Worm (Caenorhabditis elegans) whole organism, L1 larva: ENCODE data around the gene Y7A5A.13.

Experiments used
- C04F5.9 ChIP-seq: sonication (generic microtip); optimal IDR thresholded peaks from 2 replicates; lab custom pipeline; 2016; ENCODE audit warnings: missing genetic modification characterization, missing compliant biosample characterization
- C16A3.4 ChIP-seq: fragments of 150-350 bp; optimal IDR thresholded peaks from 2 replicates; lab custom pipeline; 2014; ENCODE audit warnings: missing biosample characterization, missing genetic modification characterization
- Y116A8C.19 ChIP-seq: sonication (generic microtip); optimal IDR thresholded peaks from 2 replicates; lab custom pipeline; 2016; ENCODE audit warnings: missing compliant biosample characterization, missing genetic modification characterization, borderline replicate concordance
- aha-1 ChIP-seq: fragments of 150-350 bp; optimal IDR thresholded peaks from 2 replicates; lab custom pipeline; 2014; ENCODE audit warnings: missing biosample characterization, missing genetic modification characterization
- ceh-82 ChIP-seq, 3 experiments: fragments of 150-350 bp in 1 of 3; sonication (generic microtip) in 2 of 3; optimal IDR thresholded peaks; 2 replicates each; lab custom pipeline; 2014 to 2017; ENCODE audit warnings: missing biosample characterization in 3 of 3, missing genetic modification characterization in 3 of 3
- dpl-1 ChIP-seq, 3 experiments: fragments of 150-350 bp in 2 of 3; sonication (generic microtip) in 1 of 3; optimal IDR thresholded peaks; 2 replicates each; lab custom pipeline; 2014 to 2017; ENCODE audit warnings: missing biosample characterization in 3 of 3, missing genetic modification characterization in 3 of 3, missing genetic modification reagents in 3 of 3
- dsc-1 ChIP-seq: sonication (generic microtip); optimal IDR thresholded peaks from 2 replicates; lab custom pipeline; 2016; ENCODE audit warnings: mild to moderate bottlenecking, missing genetic modification characterization, missing compliant biosample characterization
- efl-1 ChIP-seq, 4 experiments: fragments of 150-350 bp; optimal IDR thresholded peaks in 3 of 4; peaks in 1 of 4; 1 replicate in 1 of 4; 2 replicates in 3 of 4; lab custom pipeline; 2014; ENCODE audit warnings: missing biosample characterization in 2 of 4, missing genetic modification characterization in 2 of 4, missing genetic modification reagents in 2 of 4
- egl-13 ChIP-seq: sonication (generic microtip); optimal IDR thresholded peaks from 2 replicates; lab custom pipeline; 2016; ENCODE audit warnings: missing genotype, missing genetic modification reagents, missing genetic modification characterization, missing compliant biosample characterization
- egl-27 ChIP-seq, 2 experiments: fragments of 150-350 bp in 1 of 2; sonication (generic microtip); optimal IDR thresholded peaks; 3 replicates each; lab custom pipeline; 2017 to 2018; ENCODE audit warnings: missing biosample characterization in 2 of 2, missing genetic modification characterization in 2 of 2, missing genetic modification reagents in 2 of 2
- elt-2 ChIP-seq: sonication (generic microtip); optimal IDR thresholded peaks from 2 replicates; lab custom pipeline; 2016; ENCODE audit warnings: missing genetic modification characterization, mild to moderate bottlenecking, inconsistent platforms, missing compliant biosample characterization, missing genetic modification reagents
- elt-3 ChIP-seq, 6 experiments: fragments of 150-350 bp in 1 of 6; sonication (generic microtip); optimal IDR thresholded peaks; 2 replicates each; lab custom pipeline; 2017 to 2018; ENCODE audit warnings: missing biosample characterization in 6 of 6, missing genetic modification characterization in 6 of 6, inconsistent platforms in 1 of 6
- fkh-10 ChIP-seq: sonication (generic microtip); optimal IDR thresholded peaks from 2 replicates; lab custom pipeline; 2017; ENCODE audit warnings: missing biosample characterization, missing genetic modification reagents, missing genetic modification characterization
- fkh-8 ChIP-seq: sonication (generic microtip); optimal IDR thresholded peaks from 2 replicates; lab custom pipeline; 2016; ENCODE audit warnings: mild to moderate bottlenecking, missing genetic modification characterization, missing compliant biosample characterization
- fos-1 ChIP-seq: fragments of 150-350 bp; optimal IDR thresholded peaks from 2 replicates; lab custom pipeline; 2014; ENCODE audit warnings: missing biosample characterization, missing genetic modification characterization
- grh-1 ChIP-seq: fragments of 200-800 bp; sonication (Bioruptor generic); IDR thresholded peaks from 2 replicates; pipeline ENCODE4 v1.3.6; 2022; ENCODE audit warnings: missing genetic modification reagents, missing genetic modification characterization, missing compliant biosample characterization
- hlh-4 ChIP-seq: sonication (generic microtip); optimal IDR thresholded peaks from 2 replicates; lab custom pipeline; 2016; ENCODE audit warnings: mild to moderate bottlenecking, missing genetic modification characterization, missing compliant biosample characterization
- lin-15B ChIP-seq: fragments of 150-350 bp; sonication (generic microtip); optimal IDR thresholded peaks from 3 replicates; lab custom pipeline; 2014; ENCODE audit warnings: missing biosample characterization, missing genetic modification characterization
- lin-35 ChIP-seq, 2 experiments: fragments of 150-350 bp; optimal IDR thresholded peaks; 2 replicates each; lab custom pipeline; 2014; ENCODE audit warnings: missing biosample characterization in 2 of 2, missing genetic modification characterization in 2 of 2, missing genetic modification reagents in 2 of 2
- mab-9 ChIP-seq: fragments of 200-800 bp; sonication (Bioruptor generic); IDR thresholded peaks from 2 replicates; pipeline ENCODE4 v1.3.6; 2022; ENCODE audit warnings: missing genetic modification reagents, missing genetic modification characterization, missing compliant biosample characterization
- mdl-1 ChIP-seq, 2 experiments: fragments of 150-350 bp; optimal IDR thresholded peaks; 2 replicates each; lab custom pipeline; 2014 to 2017; ENCODE audit warnings: missing biosample characterization in 2 of 2, missing genetic modification characterization in 2 of 2, inconsistent platforms in 1 of 2
- mep-1 ChIP-seq: fragments of 150-350 bp; optimal IDR thresholded peaks from 2 replicates; lab custom pipeline; 2014; ENCODE audit warnings: missing biosample characterization, missing genetic modification characterization
- nhr-20 ChIP-seq: sonication (generic microtip); optimal IDR thresholded peaks from 2 replicates; lab custom pipeline; 2016; ENCODE audit warnings: mild to moderate bottlenecking, missing genetic modification characterization, missing compliant biosample characterization
- nhr-71 ChIP-seq: sonication (generic microtip); optimal IDR thresholded peaks from 2 replicates; lab custom pipeline; 2016; ENCODE audit warnings: mild to moderate bottlenecking, missing genetic modification characterization, moderate library complexity, missing compliant biosample characterization
- nhr-77 ChIP-seq: fragments of 150-350 bp; optimal IDR thresholded peaks from 2 replicates; lab custom pipeline; 2014; ENCODE audit warnings: missing biosample characterization, missing genetic modification characterization
- nhr-85 ChIP-seq: sonication (generic microtip); peaks from one replicate; lab custom pipeline; 2016; ENCODE audit warnings: missing genetic modification characterization, inconsistent platforms, missing compliant biosample characterization
- nhr-90 ChIP-seq: sonication (generic microtip); optimal IDR thresholded peaks from 2 replicates; lab custom pipeline; 2016; ENCODE audit warnings: mild to moderate bottlenecking, missing genetic modification characterization, missing compliant biosample characterization; ENCODE audit not compliant: poor library complexity
- pag-3 ChIP-seq: sonication (generic microtip); optimal IDR thresholded peaks from 2 replicates; lab custom pipeline; 2017; ENCODE audit warnings: missing genetic modification characterization, mild to moderate bottlenecking, missing compliant biosample characterization, antibody characterized with exemption, borderline replicate concordance; ENCODE audit not compliant: insufficient read depth
- sptf-1 ChIP-seq: fragments of 150-350 bp; optimal IDR thresholded peaks from 2 replicates; lab custom pipeline; 2014; ENCODE audit warnings: missing biosample characterization, missing genetic modification characterization
- unc-62 ChIP-seq: fragments of 150-350 bp; optimal IDR thresholded peaks from 2 replicates; lab custom pipeline; 2014; ENCODE audit warnings: missing biosample characterization, missing genetic modification reagents, missing genetic modification characterization
- vab-15 ChIP-seq: sonication (generic microtip); optimal IDR thresholded peaks from 2 replicates; lab custom pipeline; 2017; ENCODE audit warnings: missing genotype, mild to moderate bottlenecking, missing genetic modification characterization, missing compliant biosample characterization

Y7A5A.13 gene

ce11 chrX:15782027-15782426, 8.4 kb downstream of the Y7A5A.13 start, which contains the start of gene Y7A5A.24:
Gene Y7A5A.24 (minus strand): TSS chrX:15782127.
- no peak for TF ChIP-seq unc-62 (GFP tag; lab: Kevin White, UChicago)
- TF ChIP-seq efl-1 (optimal IDR thresholded peaks at IDR 0.05; lab: Kevin White, UChicago) = no peak
- TF ChIP-seq efl-1 (GFP tag; optimal IDR thresholded peaks at IDR 0.05 in 1 of 2; lab: Kevin White, UChicago) = peak in 1 of 2 experiments; percentile 7
- TF ChIP-seq, all 84 proteins: peak for 1

ce11 chrX:15784570-15784969, 10.9 kb downstream of the Y7A5A.13 start, which contains the start of gene Y7A5A.3:
Gene Y7A5A.3 (minus strand): TSS chrX:15784670.
- TF ChIP-seq ceh-82 (tag; optimal IDR thresholded peaks at IDR 0.05; lab: Kevin White, UChicago) = no peak
- no peak for TF ChIP-seq elt-2 (tag; lab: Kevin White, UChicago)
- TF ChIP-seq lin-15B (tag; lab: Kevin White, UChicago) = no peak
- no peak for TF ChIP-seq sptf-1 (tag; lab: Kevin White, UChicago)
- TF ChIP-seq mdl-1 (tag; optimal IDR thresholded peaks at IDR 0.05; lab: Kevin White, UChicago) = no peak
- TF ChIP-seq egl-13 (tag; lab: Kevin White, UChicago) = no peak
- no peak for TF ChIP-seq pag-3 (tag; lab: Kevin White, UChicago)
- no peak for TF ChIP-seq fkh-10
- TF ChIP-seq grh-1 (GFP tag; lab: Robert Waterston, UW) = no peak

- TF ChIP-seq hlh-4 (tag; lab: Kevin White, UChicago) = no peak
- TF ChIP-seq elt-3 (tag; optimal IDR thresholded peaks at IDR 0.05; lab: Kevin White, UChicago) = no peak
- TF ChIP-seq unc-62 (GFP tag; lab: Kevin White, UChicago) = no peak
- TF ChIP-seq C04F5.9 (tag; lab: Kevin White, UChicago) = no peak
- TF ChIP-seq Y116A8C.19 (tag; lab: Kevin White, UChicago) = no peak
- no peak for TF ChIP-seq nhr-85 (tag; lab: Kevin White, UChicago)
- TF ChIP-seq nhr-77 (tag; lab: Kevin White, UChicago) = no peak
- TF ChIP-seq nhr-71 (tag; lab: Kevin White, UChicago) = no peak
- TF ChIP-seq ceh-82 (tag; optimal IDR thresholded peaks at IDR 0.05; lab: Kevin White, UChicago) = no peak
- no peak for TF ChIP-seq vab-15 (tag; lab: Kevin White, UChicago)
- TF ChIP-seq efl-1 (optimal IDR thresholded peaks at IDR 0.05; lab: Kevin White, UChicago) = no peak
- no peak for TF ChIP-seq efl-1 (GFP tag; optimal IDR thresholded peaks at IDR 0.05 in 1 of 2; lab: Kevin White, UChicago)
- TF ChIP-seq elt-2 (tag; lab: Kevin White, UChicago) = no peak
- no peak for TF ChIP-seq dsc-1 (tag; lab: Kevin White, UChicago)
- no peak for TF ChIP-seq nhr-20 (tag; lab: Kevin White, UChicago)
- TF ChIP-seq lin-35 (GFP tag; optimal IDR thresholded peaks at IDR 0.05; lab: Kevin White, UChicago) = no peak
- no peak for TF ChIP-seq nhr-90 (tag; lab: Kevin White, UChicago)
- TF ChIP-seq mep-1 (tag; lab: Kevin White, UChicago) = no peak
- TF ChIP-seq fkh-8 (tag; lab: Kevin White, UChicago) = no peak
- no peak for TF ChIP-seq sptf-1 (tag; lab: Kevin White, UChicago)
Measured at ce11 chrX:15786726-15787125, 13.1 kb downstream of the Y7A5A.13 start, which contains the start of gene Y7A5A.5. Gene Y7A5A.5 (minus strand): TSS chrX:15786826.

- TF ChIP-seq dpl-1 (GFP tag; optimal IDR thresholded peaks at IDR 0.05; lab: Kevin White, UChicago) = no peak
- no peak for TF ChIP-seq egl-27 (tag; optimal IDR thresholded peaks at IDR 0.05; lab: Kevin White, UChicago)
- TF ChIP-seq fos-1 (tag; lab: Kevin White, UChicago) = no peak
Measured at ce11 chrX:15794977-15795376, 21.3 kb downstream of the Y7A5A.13 start, which contains the start of gene Y7A5A.10. Gene Y7A5A.10 (minus strand): TSS chrX:15795077.

- TF ChIP-seq nhr-90 (tag; lab: Kevin White, UChicago) = peak; percentile 22
- TF ChIP-seq C16A3.4 (tag; lab: Kevin White, UChicago) = no peak
- TF ChIP-seq mab-9 (GFP tag; lab: Robert Waterston, UW) = no peak
- TF ChIP-seq grh-1 (GFP tag; lab: Robert Waterston, UW) = peak; percentile 18; the same call in 1 of the 2 replicates
- TF ChIP-seq aha-1 (tag; lab: Kevin White, UChicago) = no peak
Measured at ce11 chrX:15796633-15797032, 23.0 kb downstream of the Y7A5A.13 start.
